Worm (Caenorhabditis elegans) whole organism, late embryonic: ENCODE data around the gene B0244.5.
A peak's percentile ranks its signal among the peaks of the same experiment; 100 is the strongest.

Experiments used
- C08G9.2 ChIP-seq: sonication (generic microtip); optimal IDR thresholded peaks from 2 replicates; lab custom pipeline; 2016; ENCODE audit warnings: mild to moderate bottlenecking, missing genetic modification characterization, moderate library complexity, missing compliant biosample characterization
- F13H6.1 ChIP-seq: sonication (generic microtip); optimal IDR thresholded peaks from 2 replicates; lab custom pipeline; 2016; ENCODE audit warnings: missing genetic modification characterization, missing compliant biosample characterization
- K09A11.1 ChIP-seq: sonication (generic microtip); optimal IDR thresholded peaks from 2 replicates; lab custom pipeline; 2017; ENCODE audit warnings: antibody characterized with exemption, mild to moderate bottlenecking, missing genetic modification characterization, missing compliant biosample characterization; ENCODE audit not compliant: insufficient read depth
- T23F11.4 ChIP-seq: fragments of 200-800 bp; sonication (Bioruptor generic); optimal IDR thresholded peaks from 2 replicates; lab custom pipeline; 2018; ENCODE audit warnings: mild to moderate bottlenecking, missing genetic modification characterization, missing compliant biosample characterization
- ama-1 ChIP-seq: fragments of 150-350 bp; optimal IDR thresholded peaks from 2 replicates; lab custom pipeline; 2014
- ceh-14 ChIP-seq: sonication (generic microtip); optimal IDR thresholded peaks from 2 replicates; lab custom pipeline; 2016; ENCODE audit warnings: missing genotype, missing genetic modification characterization, missing compliant biosample characterization
- ceh-2 ChIP-seq: sonication (generic microtip); optimal IDR thresholded peaks from 2 replicates; lab custom pipeline; 2016; ENCODE audit warnings: missing genotype, missing genetic modification characterization, missing compliant biosample characterization
- ceh-22 ChIP-seq: sonication (generic microtip); optimal IDR thresholded peaks from 2 replicates; lab custom pipeline; 2017; ENCODE audit warnings: missing biosample characterization, missing genetic modification characterization
- ceh-24 ChIP-seq: sonication (generic microtip); optimal IDR thresholded peaks from 2 replicates; lab custom pipeline; 2016; ENCODE audit warnings: mild to moderate bottlenecking, missing genetic modification characterization, missing compliant biosample characterization
- ceh-30 ChIP-seq: fragments of 150-350 bp; optimal IDR thresholded peaks from 2 replicates; lab custom pipeline; 2014; ENCODE audit warnings: missing biosample characterization, missing genetic modification characterization
- ceh-34 ChIP-seq: sonication (generic microtip); optimal IDR thresholded peaks from 2 replicates; lab custom pipeline; 2016; ENCODE audit warnings: mild to moderate bottlenecking, missing genetic modification characterization, missing compliant biosample characterization
- ceh-45 ChIP-seq: fragments of 200-800 bp; sonication (Bioruptor generic); IDR thresholded peaks from 2 replicates; pipeline ENCODE4 v1.3.6; 2022; ENCODE audit warnings: missing genetic modification reagents, missing genetic modification characterization, missing compliant biosample characterization
- ceh-48 ChIP-seq: sonication (generic microtip); optimal IDR thresholded peaks from 2 replicates; lab custom pipeline; 2016; ENCODE audit warnings: missing genetic modification characterization, inconsistent platforms, missing compliant biosample characterization
- che-1 ChIP-seq: sonication (generic microtip); optimal IDR thresholded peaks from 2 replicates; lab custom pipeline; 2016; ENCODE audit warnings: mild to moderate bottlenecking, missing genetic modification characterization, missing compliant biosample characterization
- dmd-4 ChIP-seq: sonication (generic microtip); optimal IDR thresholded peaks from 2 replicates; lab custom pipeline; 2016; ENCODE audit warnings: borderline replicate concordance, missing genetic modification characterization, missing compliant biosample characterization
- dve-1 ChIP-seq: sonication (generic microtip); optimal IDR thresholded peaks from 2 replicates; lab custom pipeline; 2017; ENCODE audit warnings: antibody characterized with exemption, mild to moderate bottlenecking, missing genetic modification characterization, missing compliant biosample characterization
- elt-2 ChIP-seq: sonication (generic microtip); optimal IDR thresholded peaks from 2 replicates; lab custom pipeline; 2016; ENCODE audit warnings: missing genetic modification reagents, missing genetic modification characterization, missing compliant biosample characterization
- elt-4 ChIP-seq: sonication (generic microtip); optimal IDR thresholded peaks from 2 replicates; lab custom pipeline; 2016; ENCODE audit warnings: missing genetic modification characterization, missing compliant biosample characterization
- ets-4 ChIP-seq: sonication (generic microtip); optimal IDR thresholded peaks from 2 replicates; lab custom pipeline; 2016; ENCODE audit warnings: missing genetic modification characterization, missing compliant biosample characterization
- eyg-1 ChIP-seq: sonication (generic microtip); optimal IDR thresholded peaks from 2 replicates; lab custom pipeline; 2016; ENCODE audit warnings: missing genotype, missing genetic modification characterization, missing compliant biosample characterization
- fax-1 ChIP-seq: sonication (generic microtip); optimal IDR thresholded peaks from 2 replicates; lab custom pipeline; 2016; ENCODE audit warnings: missing genotype, missing genetic modification characterization, missing compliant biosample characterization
- fkh-6 ChIP-seq: sonication (generic microtip); optimal IDR thresholded peaks from 2 replicates; lab custom pipeline; 2016; ENCODE audit warnings: missing genetic modification characterization, missing compliant biosample characterization
- gmeb-2 ChIP-seq: sonication (generic microtip); optimal IDR thresholded peaks from 2 replicates; lab custom pipeline; 2016; ENCODE audit warnings: missing genetic modification characterization, inconsistent platforms, missing compliant biosample characterization
- hlh-13 ChIP-seq: fragments of 200-800 bp; sonication (Bioruptor generic); optimal IDR thresholded peaks from 2 replicates; lab custom pipeline; 2018; ENCODE audit warnings: mild to moderate bottlenecking, missing genetic modification characterization, missing compliant biosample characterization
- hlh-30 ChIP-seq: sonication (generic microtip); optimal IDR thresholded peaks from 2 replicates; lab custom pipeline; 2017; ENCODE audit warnings: antibody characterized with exemption, missing genetic modification characterization, missing compliant biosample characterization; ENCODE audit not compliant: insufficient read depth
- hlh-6 ChIP-seq: sonication (generic microtip); optimal IDR thresholded peaks from 2 replicates; lab custom pipeline; 2016; ENCODE audit warnings: missing genotype, missing genetic modification characterization, missing compliant biosample characterization
- hlh-8 ChIP-seq: sonication (generic microtip); optimal IDR thresholded peaks from 2 replicates; lab custom pipeline; 2016; ENCODE audit warnings: missing genotype, missing genetic modification characterization, missing compliant biosample characterization
- lin-11 ChIP-seq: fragments of 200-800 bp; sonication (Bioruptor generic); optimal IDR thresholded peaks from 2 replicates; lab custom pipeline; 2018; ENCODE audit warnings: mild to moderate bottlenecking, missing genetic modification characterization, missing compliant biosample characterization
- mec-3 ChIP-seq: sonication (generic microtip); optimal IDR thresholded peaks from 2 replicates; lab custom pipeline; 2016; ENCODE audit warnings: borderline replicate concordance, missing genetic modification characterization, missing compliant biosample characterization
- nfya-1 ChIP-seq: sonication (generic microtip); optimal IDR thresholded peaks from 2 replicates; lab custom pipeline; 2017; ENCODE audit warnings: missing genetic modification characterization, mild to moderate bottlenecking, missing compliant biosample characterization, antibody characterized with exemption, moderate library complexity
- nhr-11 ChIP-seq: fragments of 150-350 bp; optimal IDR thresholded peaks from 2 replicates; lab custom pipeline; 2014; ENCODE audit warnings: missing biosample characterization, missing genetic modification characterization
- nhr-232 ChIP-seq: sonication (generic microtip); optimal IDR thresholded peaks from 2 replicates; lab custom pipeline; 2016; ENCODE audit warnings: missing genetic modification characterization, missing compliant biosample characterization
- npax-4 ChIP-seq: sonication (generic microtip); optimal IDR thresholded peaks from 2 replicates; lab custom pipeline; 2016; ENCODE audit warnings: missing genetic modification characterization, missing compliant biosample characterization
- odd-2 ChIP-seq: sonication (generic microtip); optimal IDR thresholded peaks from 2 replicates; lab custom pipeline; 2017; ENCODE audit warnings: antibody characterized with exemption, mild to moderate bottlenecking, missing genetic modification characterization, missing compliant biosample characterization
- pax-1 ChIP-seq: fragments of 150-350 bp; optimal IDR thresholded peaks from 2 replicates; lab custom pipeline; 2014; ENCODE audit warnings: missing biosample characterization, missing genetic modification characterization
- pha-2 ChIP-seq: sonication (generic microtip); optimal IDR thresholded peaks from 2 replicates; lab custom pipeline; 2017; ENCODE audit warnings: mild to moderate bottlenecking, missing genetic modification characterization, missing compliant biosample characterization
- pqm-1 ChIP-seq: sonication (generic microtip); optimal IDR thresholded peaks from 2 replicates; lab custom pipeline; 2016; ENCODE audit warnings: missing genetic modification characterization, missing compliant biosample characterization
- ref-2 ChIP-seq: sonication (generic microtip); optimal IDR thresholded peaks from 2 replicates; lab custom pipeline; 2016; ENCODE audit warnings: missing genetic modification characterization, missing compliant biosample characterization
- rnt-1 ChIP-seq: sonication (generic microtip); optimal IDR thresholded peaks from 2 replicates; lab custom pipeline; 2016; ENCODE audit warnings: missing genetic modification characterization, missing compliant biosample characterization
- sdc-2 ChIP-seq: sonication (generic microtip); optimal IDR thresholded peaks from 2 replicates; lab custom pipeline; 2016; ENCODE audit warnings: missing genotype, missing genetic modification characterization, missing compliant biosample characterization
- sox-2 ChIP-seq: fragments of 200-800 bp; sonication (Bioruptor generic); IDR thresholded peaks from 2 replicates; pipeline ENCODE4 v1.3.6; 2022; ENCODE audit warnings: missing genetic modification reagents, missing genetic modification characterization, missing compliant biosample characterization
- sox-4 ChIP-seq: sonication (generic microtip); optimal IDR thresholded peaks from 2 replicates; lab custom pipeline; 2017; ENCODE audit warnings: mild to moderate bottlenecking, missing genetic modification characterization, inconsistent platforms, missing compliant biosample characterization
- syd-9 ChIP-seq: sonication (generic microtip); optimal IDR thresholded peaks from 2 replicates; lab custom pipeline; 2016; ENCODE audit warnings: mild to moderate bottlenecking, missing genetic modification characterization, moderate library complexity, missing compliant biosample characterization
- tbx-2 ChIP-seq: sonication (generic microtip); optimal IDR thresholded peaks from 2 replicates; lab custom pipeline; 2016; ENCODE audit warnings: missing genetic modification characterization, missing compliant biosample characterization
- unc-3 ChIP-seq, 2 experiments: fragments of 200-800 bp in 1 of 2; sonication (Bioruptor generic) in 1 of 2; sonication (generic microtip) in 1 of 2; conservative IDR thresholded peaks in 1 of 2; optimal IDR thresholded peaks in 1 of 2; 2 replicates each; pipeline versions ENCODE4 v1.3.6 to Lab custom; 2016 to 2022; ENCODE audit warnings: missing compliant biosample characterization in 2 of 2, missing genetic modification characterization in 2 of 2, missing genetic modification reagents in 1 of 2
- unc-55 ChIP-seq: sonication (generic microtip); optimal IDR thresholded peaks from 2 replicates; lab custom pipeline; 2017; ENCODE audit warnings: missing biosample characterization, missing genetic modification reagents, missing genetic modification characterization
- zip-5 ChIP-seq: sonication (generic microtip); optimal IDR thresholded peaks from 2 replicates; lab custom pipeline; 2016; ENCODE audit warnings: missing genetic modification characterization, missing compliant biosample characterization
- ztf-16 ChIP-seq: sonication (generic microtip); optimal IDR thresholded peaks from 2 replicates; lab custom pipeline; 2017; ENCODE audit warnings: missing genetic modification characterization, missing compliant biosample characterization

The B0244.5 gene

ce11 chrIII:5705228-5705888 lies 39.3 kb upstream of the B0244.5 start, which contains the start of gene swp-1:
Gene swp-1 (minus strand): TSS chrIII:5705525.
- TF ChIP-seq F13H6.1 (tag; lab: Kevin White, UChicago), result no peak
- TF ChIP-seq ref-2 (tag; lab: Kevin White, UChicago), result no peak
- TF ChIP-seq pha-2 (tag; lab: Kevin White, UChicago), result no peak
- no peak for TF ChIP-seq rnt-1 (tag; lab: Kevin White, UChicago)
- no peak for TF ChIP-seq ceh-2 (tag; lab: Kevin White, UChicago)
- TF ChIP-seq dve-1 (tag; lab: Kevin White, UChicago), result no peak
- no peak for TF ChIP-seq pax-1 (tag; lab: Kevin White, UChicago)
- TF ChIP-seq tbx-2 (tag; lab: Kevin White, UChicago), result no peak
- no peak for TF ChIP-seq nhr-232 (tag; lab: Kevin White, UChicago)
- no peak for TF ChIP-seq ets-4 (tag; lab: Kevin White, UChicago)
- TF ChIP-seq npax-4 (tag; lab: Kevin White, UChicago), result no peak
- no peak for TF ChIP-seq ceh-30 (tag; lab: Kevin White, UChicago)

ce11 chrIII:5706077-5706627 lies 38.5 kb upstream of the B0244.5 start, which contains the start of gene rpl-23:
Gene rpl-23 (minus strand): TSS chrIII:5706127.
- TF ChIP-seq nfya-1 (tag; lab: Kevin White, UChicago) (peak; percentile 87), ztf-16 (tag; lab: Kevin White, UChicago) (no peak), ceh-34 (tag; lab: Kevin White, UChicago) (peak; percentile 46), lin-11 (no peak), pax-1 (tag; lab: Kevin White, UChicago) (no peak), fax-1 (tag; lab: Kevin White, UChicago) (no peak), ceh-24 (tag; lab: Kevin White, UChicago) (no peak), nhr-11 (tag; lab: Kevin White, UChicago) (no peak), syd-9 (tag; lab: Kevin White, UChicago) (no peak), K09A11.1 (tag; lab: Kevin White, UChicago) (peak; percentile 47), mec-3 (tag; lab: Kevin White, UChicago) (no peak), ets-4 (tag; lab: Kevin White, UChicago) (peak; percentile 40), odd-2 (tag; lab: Kevin White, UChicago) (no peak), nhr-232 (tag; lab: Kevin White, UChicago) (no peak), hlh-30 (peak; percentile 56), fkh-6 (no peak), elt-4 (tag; lab: Kevin White, UChicago) (no peak), dve-1 (tag; lab: Kevin White, UChicago) (peak; percentile 69), unc-55 (peak; percentile 71), C08G9.2 (tag; lab: Kevin White, UChicago) (no peak), hlh-13 (GFP tag; lab: Kevin White, UChicago) (no peak), tbx-2 (tag; lab: Kevin White, UChicago) (peak; percentile 29), che-1 (tag; lab: Kevin White, UChicago) (no peak), eyg-1 (tag; lab: Kevin White, UChicago) (no peak), ceh-48 (tag; lab: Kevin White, UChicago) (peak; percentile 98), sox-2 (GFP tag; lab: Robert Waterston, UW) (no peak), ceh-45 (GFP tag; lab: Robert Waterston, UW) (no peak), sdc-2 (tag; lab: Kevin White, UChicago) (no peak), T23F11.4 (GFP tag; lab: Kevin White, UChicago) (no peak), pqm-1 (tag; lab: Kevin White, UChicago) (no peak), elt-2 (tag; lab: Kevin White, UChicago) (peak; percentile 24), hlh-8 (tag; lab: Kevin White, UChicago) (no peak), hlh-6 (tag; lab: Kevin White, UChicago) (no peak), ceh-22 (tag; lab: Kevin White, UChicago) (no peak), zip-5 (tag; lab: Kevin White, UChicago) (no peak), dmd-4 (tag; lab: Kevin White, UChicago) (no peak), pha-2 (tag; lab: Kevin White, UChicago) (no peak), sox-4 (tag; lab: Kevin White, UChicago) (no peak), gmeb-2 (tag; lab: Kevin White, UChicago) (no peak), unc-3 (GFP tag; conservative IDR thresholded peaks at IDR 0.05; lab: Robert Waterston, UW) (no peak), unc-3 (tag; optimal IDR thresholded peaks at IDR 0.05; lab: Kevin White, UChicago) (no peak), ceh-14 (tag; lab: Kevin White, UChicago) (no peak), ama-1 (lab: Kevin White, UChicago) (no peak)
